Fruit fly (Drosophila melanogaster) whole organism, embryonic: ENCODE data around the gene CG17377.

Source experiments
- Ada2b ChIP-seq: fragments of 200-800 bp; sonication (Bioruptor generic); IDR thresholded peaks from 2 replicates; pipeline ENCODE4 v1.3.6; 2022; ENCODE audit warnings: missing biosample characterization, missing genetic modification characterization
- CG10274 ChIP-seq: fragments of 200-800 bp; sonication (Bioruptor generic); optimal IDR thresholded peaks from 3 replicates; lab custom pipeline; 2017; ENCODE audit warnings: missing biosample characterization, mild to moderate bottlenecking, missing genetic modification characterization
- CG15073 ChIP-seq: fragments of 200-800 bp; sonication (Bioruptor generic); optimal IDR thresholded peaks from 2 replicates; lab custom pipeline; 2016; ENCODE audit warnings: missing biosample characterization, missing genetic modification characterization
- CG1602 ChIP-seq: fragments of 200-800 bp; sonication (Bioruptor generic); optimal IDR thresholded peaks from 3 replicates; lab custom pipeline; 2016; ENCODE audit warnings: missing biosample characterization, missing genetic modification characterization
- CG17186 ChIP-seq: fragments of 200-800 bp; sonication (Bioruptor generic); optimal IDR thresholded peaks from 3 replicates; lab custom pipeline; 2017; ENCODE audit warnings: missing biosample characterization, missing genetic modification reagents, missing genetic modification characterization
- CG17385 ChIP-seq: fragments of 200-800 bp; sonication (Bioruptor generic); optimal IDR thresholded peaks from 3 replicates; lab custom pipeline; 2018; ENCODE audit warnings: missing biosample characterization, mild to moderate bottlenecking, missing genetic modification characterization
- CG17912 ChIP-seq: fragments of 200-800 bp; sonication (Bioruptor generic); optimal IDR thresholded peaks from 2 replicates; lab custom pipeline; 2018; ENCODE audit warnings: missing biosample characterization, mild to moderate bottlenecking, missing genetic modification characterization
- CG2120 ChIP-seq: fragments of 200-800 bp; sonication (Bioruptor generic); optimal IDR thresholded peaks from 3 replicates; lab custom pipeline; 2016; ENCODE audit warnings: missing biosample characterization, missing genetic modification characterization
- CG2678 ChIP-seq: fragments of 200-800 bp; sonication (Bioruptor generic); optimal IDR thresholded peaks from 3 replicates; lab custom pipeline; 2019; ENCODE audit warnings: missing biosample characterization, mild to moderate bottlenecking, missing genetic modification characterization, moderate library complexity
- CG31441 ChIP-seq: fragments of 200-800 bp; sonication (Bioruptor generic); IDR thresholded peaks from 2 replicates; pipeline ENCODE4 v1.3.6; 2022; ENCODE audit warnings: missing biosample characterization, missing genetic modification characterization
- CG32532 ChIP-seq: fragments of 200-800 bp; sonication (Bioruptor generic); IDR thresholded peaks from 2 replicates; pipeline ENCODE4 v1.3.6; 2022; ENCODE audit warnings: missing biosample characterization, missing genetic modification characterization
- CG32767 ChIP-seq: fragments of 200-800 bp; sonication (Bioruptor generic); IDR thresholded peaks from 2 replicates; pipeline ENCODE4 v1.3.6; 2022; ENCODE audit warnings: missing biosample characterization, missing genetic modification characterization
- CG43689 ChIP-seq: fragments of 200-800 bp; sonication (Bioruptor generic); IDR thresholded peaks from 2 replicates; pipeline ENCODE4 v1.3.6; 2022; ENCODE audit warnings: missing biosample characterization, missing genetic modification characterization
- CG7987 ChIP-seq: fragments of 200-800 bp; sonication (Bioruptor generic); optimal IDR thresholded peaks from 2 replicates; lab custom pipeline; 2018; ENCODE audit warnings: missing biosample characterization, mild to moderate bottlenecking, missing genetic modification characterization, moderate library complexity
- CG8290 ChIP-seq, 3 experiments: fragments of 200-800 bp; sonication (Bioruptor generic); optimal IDR thresholded peaks; 2 replicates each; lab custom pipeline; 2016 to 2019; ENCODE audit warnings: missing biosample characterization in 3 of 3, missing genetic modification characterization in 3 of 3, mild to moderate bottlenecking in 2 of 3, moderate library complexity in 1 of 3
- CHES-1-like ChIP-seq: fragments of 200-800 bp; sonication (Bioruptor generic); optimal IDR thresholded peaks from 2 replicates; lab custom pipeline; 2016; ENCODE audit warnings: missing biosample characterization, missing genetic modification characterization
- Dfd ChIP-seq, 2 experiments: fragments of >200 bp; optimal IDR thresholded peaks; 2 replicates each; lab custom pipeline; 2017; ENCODE audit warnings: missing biosample characterization in 2 of 2, missing genetic modification characterization in 2 of 2
- Doc3 ChIP-seq: fragments of 200-800 bp; sonication (Bioruptor generic); IDR thresholded peaks from 3 replicates; pipeline ENCODE4 v1.3.6; 2022; ENCODE audit warnings: missing biosample characterization, missing genetic modification characterization; ENCODE audit not compliant: partially characterized antibody
- Dref ChIP-seq: fragments of 200-800 bp; sonication (Bioruptor generic); IDR thresholded peaks from 2 replicates; pipeline ENCODE4 v1.3.6; 2022; ENCODE audit warnings: missing biosample characterization, missing genetic modification characterization
- Gug ChIP-seq: fragments of 200-800 bp; sonication (Bioruptor generic); IDR thresholded peaks from 4 replicates; pipeline ENCODE4 v1.3.6; 2022; ENCODE audit warnings: missing biosample characterization, missing genetic modification characterization
- HLH54F ChIP-seq: fragments of 200-800 bp; sonication (Bioruptor generic); optimal IDR thresholded peaks from 3 replicates; lab custom pipeline; 2016; ENCODE audit warnings: missing biosample characterization, missing genetic modification characterization
- Hr51 ChIP-seq, 2 experiments: fragments of 200-800 bp; sonication (Bioruptor generic); optimal IDR thresholded peaks; 2 replicates in 1 of 2; 3 replicates in 1 of 2; lab custom pipeline; 2016 to 2018; ENCODE audit warnings: missing biosample characterization in 2 of 2, missing genetic modification characterization in 2 of 2, mild to moderate bottlenecking in 1 of 2, moderate library complexity in 1 of 2
- Lpt ChIP-seq: fragments of >200 bp; optimal IDR thresholded peaks from 2 replicates; lab custom pipeline; 2018; ENCODE audit warnings: missing biosample characterization, missing genetic modification characterization
- MTF-1 ChIP-seq: fragments of 200-800 bp; sonication (Bioruptor generic); optimal IDR thresholded peaks from 2 replicates; lab custom pipeline; 2018; ENCODE audit warnings: missing biosample characterization, mild to moderate bottlenecking, missing genetic modification characterization, borderline replicate concordance
- Max ChIP-seq: fragments of 200-800 bp; sonication (Bioruptor generic); optimal IDR thresholded peaks from 2 replicates; lab custom pipeline; 2016; ENCODE audit warnings: missing biosample characterization, mild to moderate bottlenecking, missing genetic modification characterization
- NC2α ChIP-seq: fragments of 200-800 bp; sonication (Bioruptor generic); optimal IDR thresholded peaks from 2 replicates; lab custom pipeline; 2016; ENCODE audit warnings: missing biosample characterization, missing genetic modification characterization
- NFAT ChIP-seq: fragments of 200-800 bp; sonication (Bioruptor generic); IDR thresholded peaks from 2 replicates; pipeline ENCODE4 v1.3.6; 2022; ENCODE audit warnings: missing biosample characterization, missing genetic modification characterization
- Oli ChIP-seq: fragments of 200-800 bp; sonication (Bioruptor generic); optimal IDR thresholded peaks from 2 replicates; lab custom pipeline; 2018; ENCODE audit warnings: missing biosample characterization, mild to moderate bottlenecking, missing genetic modification characterization, moderate library complexity
- Ptx1 ChIP-seq: fragments of 200-800 bp; sonication (Bioruptor generic); IDR thresholded peaks from 2 replicates; pipeline ENCODE4 v1.3.6; 2022; ENCODE audit warnings: missing biosample characterization, missing genetic modification characterization
- Side ChIP-seq: fragments of 200-800 bp; sonication (Bioruptor generic); optimal IDR thresholded peaks from 2 replicates; lab custom pipeline; 2016; ENCODE audit warnings: missing biosample characterization, missing genetic modification characterization
- Tbp ChIP-seq: fragments of >200 bp; optimal IDR thresholded peaks from 2 replicates; lab custom pipeline; 2018; ENCODE audit warnings: missing biosample characterization, missing genetic modification characterization
- Xbp1 ChIP-seq: fragments of 200-800 bp; sonication (Bioruptor generic); optimal IDR thresholded peaks from 3 replicates; lab custom pipeline; 2016; ENCODE audit warnings: missing biosample characterization, mild to moderate bottlenecking, missing genetic modification characterization
- YL-1 ChIP-seq: fragments of 200-800 bp; sonication (Bioruptor generic); optimal IDR thresholded peaks from 3 replicates; lab custom pipeline; 2017; ENCODE audit warnings: missing biosample characterization, mild to moderate bottlenecking, missing genetic modification characterization
- ash1 ChIP-seq: fragments of 200-800 bp; sonication (Bioruptor generic); optimal IDR thresholded peaks from 2 replicates; lab custom pipeline; 2018; ENCODE audit warnings: missing biosample characterization, mild to moderate bottlenecking, missing genetic modification characterization
- az2 ChIP-seq: fragments of 200-800 bp; sonication (Bioruptor generic); optimal IDR thresholded peaks from 3 replicates; lab custom pipeline; 2016; ENCODE audit warnings: missing biosample characterization, missing genetic modification characterization
- corto ChIP-seq: fragments of 200-800 bp; sonication (Bioruptor generic); optimal IDR thresholded peaks from 2 replicates; lab custom pipeline; 2016; ENCODE audit warnings: missing biosample characterization, mild to moderate bottlenecking, missing genetic modification characterization, moderate library complexity
- danr ChIP-seq: fragments of 200-800 bp; sonication (Bioruptor generic); IDR thresholded peaks from 2 replicates; pipeline ENCODE4 v1.3.6; 2022; ENCODE audit warnings: missing biosample characterization, missing genetic modification characterization
- disco-r ChIP-seq: fragments of 200-800 bp; sonication (Bioruptor generic); optimal IDR thresholded peaks from 2 replicates; lab custom pipeline; 2016; ENCODE audit warnings: missing biosample characterization, missing genetic modification characterization
- dmrt99B ChIP-seq: fragments of 200-800 bp; sonication (Bioruptor generic); optimal IDR thresholded peaks from 2 replicates; lab custom pipeline; 2018; ENCODE audit warnings: missing biosample characterization, mild to moderate bottlenecking, missing genetic modification characterization, moderate library complexity
- fd102C ChIP-seq: fragments of 200-800 bp; sonication (Bioruptor generic); optimal IDR thresholded peaks from 2 replicates; lab custom pipeline; 2018; ENCODE audit warnings: missing biosample characterization, mild to moderate bottlenecking, missing genetic modification characterization, moderate library complexity
- fd64A ChIP-seq: fragments of 200-800 bp; sonication (Bioruptor generic); optimal IDR thresholded peaks from 3 replicates; lab custom pipeline; 2018; ENCODE audit warnings: missing biosample characterization, mild to moderate bottlenecking, missing genetic modification characterization
- ftz-f1 ChIP-seq: fragments of 200-800 bp; sonication (Bioruptor generic); optimal IDR thresholded peaks from 2 replicates; lab custom pipeline; 2016; ENCODE audit warnings: missing biosample characterization, missing genetic modification characterization
- grau ChIP-seq: fragments of 200-800 bp; optimal IDR thresholded peaks from 3 replicates; lab custom pipeline; 2019; ENCODE audit warnings: missing biosample characterization, mild to moderate bottlenecking, missing genetic modification characterization, moderate library complexity
- gsb-n ChIP-seq: fragments of 200-800 bp; sonication (Bioruptor generic); optimal IDR thresholded peaks from 3 replicates; lab custom pipeline; 2018; ENCODE audit warnings: missing biosample characterization, mild to moderate bottlenecking, missing genetic modification characterization
- h ChIP-seq: fragments of >200 bp; optimal IDR thresholded peaks from 2 replicates; lab custom pipeline; 2017
- hkb ChIP-seq, 2 experiments: fragments of 200-800 bp in 1 of 2; fragments of >200 bp in 1 of 2; sonication (Bioruptor generic) in 1 of 2; IDR thresholded peaks in 1 of 2; optimal IDR thresholded peaks in 1 of 2; 2 replicates each; pipeline versions ENCODE4 v1.3.6 to Lab custom; 2017 to 2022; ENCODE audit warnings: missing biosample characterization in 1 of 2, missing genetic modification characterization in 1 of 2
- luna ChIP-seq: fragments of 200-800 bp; sonication (Bioruptor generic); optimal IDR thresholded peaks from 2 replicates; lab custom pipeline; 2016; ENCODE audit warnings: missing biosample characterization, missing genetic modification characterization
- pzg ChIP-seq: fragments of 200-800 bp; sonication (Bioruptor generic); optimal IDR thresholded peaks from 3 replicates; lab custom pipeline; 2018; ENCODE audit warnings: missing biosample characterization, mild to moderate bottlenecking, missing genetic modification characterization, moderate library complexity
- usp ChIP-seq: fragments of >200 bp; optimal IDR thresholded peaks from 2 replicates; lab custom pipeline; 2017; ENCODE audit warnings: missing biosample characterization, missing genetic modification characterization

CG17377 gene

DNA sequence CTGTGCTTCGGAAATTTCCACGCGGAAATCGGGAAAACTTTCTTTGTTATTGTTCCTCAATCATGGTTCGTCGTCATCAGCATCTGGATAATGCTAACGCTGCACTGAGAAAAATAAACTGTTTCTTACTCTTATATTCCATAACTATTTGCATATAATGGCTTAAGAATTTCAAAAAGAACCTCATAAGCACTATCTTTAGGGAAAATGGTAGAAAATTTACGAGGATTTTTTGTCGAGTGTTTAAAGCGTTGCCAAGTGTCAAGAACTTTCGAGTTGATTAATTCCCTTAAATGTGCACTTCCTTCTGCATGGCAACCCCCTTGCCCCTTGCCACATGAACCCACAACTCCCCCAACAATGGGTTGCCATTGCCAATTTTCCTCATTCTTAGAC is 14.7 kb downstream of the CG17377 start (continued):
- TF ChIP-seq Side: no peak
- no peak for TF ChIP-seq YL-1 (GFP tag; lab: Kevin White, UChicago)
- no peak for TF ChIP-seq ftz-f1 (GFP tag; lab: Kevin White, UChicago)
- peak; percentile 32 for TF ChIP-seq CG17186 (GFP tag; lab: Kevin White, UChicago)
- peak; percentile 32; the same call in 1 of the 4 replicates for TF ChIP-seq Gug
- TF ChIP-seq Ptx1 (GFP tag; lab: Robert Waterston, UW): peak; percentile 53
- TF ChIP-seq CG10274: no peak
- peak; percentile 14 for TF ChIP-seq CG17385
- TF ChIP-seq Doc3: no peak
- no peak for TF ChIP-seq Max (GFP tag; lab: Kevin White, UChicago)
- no peak for TF ChIP-seq CG7987
- no peak for TF ChIP-seq ash1
- peak; percentile 67 for TF ChIP-seq CG31441 (GFP tag; lab: Robert Waterston, UW)
- TF ChIP-seq gsb-n (tag; lab: Kevin White, UChicago): peak; percentile 42
- peak; percentile 74 for TF ChIP-seq dmrt99B (tag; lab: Kevin White, UChicago)
- TF ChIP-seq Dfd (GFP tag; optimal IDR thresholded peaks at IDR 0.05; lab: Kevin White, UChicago): no peak
- TF ChIP-seq MTF-1 (GFP tag; lab: Kevin White, UChicago): no peak
- peak; percentile 69 for TF ChIP-seq az2
- no peak for TF ChIP-seq CG17912 (GFP tag; lab: Kevin White, UChicago)
- peak; percentile 9; the same call in 1 of the 2 replicates for TF ChIP-seq CG32767
- peak; percentile 43 for TF ChIP-seq CG1602 (GFP tag; lab: Kevin White, UChicago)
- no peak for TF ChIP-seq disco-r (GFP tag; lab: Kevin White, UChicago)
- no peak for TF ChIP-seq fd102C (GFP tag; lab: Kevin White, UChicago)
- peak; percentile 48; the same call in 1 of the 2 replicates for TF ChIP-seq CG32532 (GFP tag; lab: Robert Waterston, UW)
- TF ChIP-seq luna (GFP tag; lab: Kevin White, UChicago): peak; percentile 56
- peak; percentile 75 for TF ChIP-seq Oli (tag; lab: Kevin White, UChicago)

DNA sequence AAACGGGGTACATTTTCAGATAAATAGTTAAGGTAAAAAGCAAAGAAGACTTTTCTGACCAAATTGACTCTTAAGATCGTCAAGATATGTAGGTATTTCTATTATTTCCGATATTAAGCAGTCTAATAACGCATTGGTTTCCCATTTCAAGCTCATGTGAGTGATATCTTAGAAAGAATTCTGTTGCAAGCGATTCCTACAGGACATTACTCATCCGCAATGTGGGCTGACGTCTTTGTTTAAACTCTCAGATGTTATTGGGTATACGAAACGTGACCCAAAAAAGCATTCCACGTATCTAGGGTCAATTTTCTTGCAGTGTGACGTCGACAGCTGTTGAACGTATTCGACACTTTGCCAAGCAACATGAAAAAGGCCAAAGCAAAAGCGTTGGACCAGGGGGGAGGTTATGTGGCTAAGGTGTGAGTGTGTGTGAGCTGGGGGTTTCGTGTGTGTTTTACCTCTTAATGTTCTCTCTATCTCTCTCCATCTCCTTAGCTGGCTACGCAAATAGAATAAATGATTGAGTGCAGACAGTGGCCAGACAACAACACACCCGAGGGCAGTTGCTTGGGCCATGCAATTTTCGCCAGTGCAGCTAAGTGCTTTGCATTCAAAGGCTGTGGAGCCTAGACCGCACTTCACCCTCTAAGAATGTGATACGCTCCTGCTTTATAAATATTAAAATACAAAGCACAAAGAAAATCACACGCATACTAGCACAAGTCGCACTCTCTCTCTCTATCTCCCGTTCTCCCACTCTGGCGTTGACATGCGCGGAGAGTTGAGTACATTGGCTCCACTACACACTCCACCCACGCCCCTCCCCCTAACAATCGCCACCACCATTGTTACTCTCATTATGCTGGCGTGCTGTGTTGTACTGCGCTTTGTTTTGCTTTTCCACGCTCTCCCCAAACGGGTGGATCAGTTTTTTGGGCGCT is 15.3 kb downstream of the CG17377 start:
- peak; percentile 3 for TF ChIP-seq pzg (GFP tag; lab: Kevin White, UChicago)
- peak; percentile 83 for TF ChIP-seq Ada2b (GFP tag; lab: Robert Waterston, UW)
- no peak for TF ChIP-seq Tbp (GFP tag; lab: Kevin White, UChicago)
- peak; percentile 98 for TF ChIP-seq CG2678
- TF ChIP-seq h (lab: Kevin White, UChicago): no peak
- peak; percentile 61 for TF ChIP-seq CG15073 (GFP tag; lab: Kevin White, UChicago)
- TF ChIP-seq CG8290 (GFP tag; optimal IDR thresholded peaks at IDR 0.05; lab: Kevin White, UChicago): peak; percentile 92
- TF ChIP-seq CG8290 (tag; optimal IDR thresholded peaks at IDR 0.05; lab: Kevin White, UChicago): peak; percentile 66 to 89
- no peak for TF ChIP-seq Lpt (GFP tag; lab: Kevin White, UChicago)
- peak; percentile 5 for TF ChIP-seq corto (GFP tag; lab: Kevin White, UChicago)
- TF ChIP-seq HLH54F (GFP tag; lab: Kevin White, UChicago): peak; percentile 98
- TF ChIP-seq fd64A (GFP tag; lab: Kevin White, UChicago): peak; percentile 82
- TF ChIP-seq NFAT (GFP tag; lab: Robert Waterston, UW): peak; percentile 81
- TF ChIP-seq NC2α (GFP tag; lab: Kevin White, UChicago): peak; percentile 86
- TF ChIP-seq danr (GFP tag; lab: Robert Waterston, UW): peak; percentile 90
- TF ChIP-seq hkb (optimal IDR thresholded peaks at IDR 0.05; lab: Kevin White, UChicago): no peak
- peak; percentile 81 for TF ChIP-seq hkb (GFP tag; IDR thresholded peaks at IDR 0.05; lab: Robert Waterston, UW)
- peak; percentile 95 for TF ChIP-seq Xbp1 (GFP tag; lab: Kevin White, UChicago)
- peak; percentile 65 for TF ChIP-seq CG43689 (GFP tag; lab: Robert Waterston, UW)
- no peak for TF ChIP-seq usp (GFP tag; lab: Kevin White, UChicago)
- peak; percentile 97 for TF ChIP-seq CG2120
- TF ChIP-seq grau: peak; percentile 96
- peak; percentile 95 to 96 for TF ChIP-seq Hr51 (GFP tag; optimal IDR thresholded peaks at IDR 0.05; lab: Kevin White, UChicago)
- TF ChIP-seq CHES-1-like (GFP tag; lab: Kevin White, UChicago): peak; percentile 98
- no peak for TF ChIP-seq Dref (GFP tag; lab: Robert Waterston, UW)
